Fruit fly (Drosophila melanogaster) whole organism, pupa: ENCODE data around the gene lilli.

Experiments
- CG10348 ChIP-seq: fragments of 200-800 bp; sonication (Bioruptor generic); IDR thresholded peaks from 2 replicates; pipeline ENCODE4 v1.3.6; 2022; ENCODE audit warnings: missing biosample characterization, missing genetic modification characterization
- CG12605 ChIP-seq: fragments of 200-800 bp; sonication (Bioruptor generic); IDR thresholded peaks from 2 replicates; pipeline ENCODE4 v1.3.6; 2022; ENCODE audit warnings: missing biosample characterization, missing genetic modification characterization
- CG13204 ChIP-seq: fragments of 200-800 bp; sonication (Bioruptor generic); optimal IDR thresholded peaks from 2 replicates; lab custom pipeline; 2018; ENCODE audit warnings: missing biosample characterization, mild to moderate bottlenecking, missing genetic modification characterization, moderate library complexity
- CG14655 ChIP-seq: fragments of 200-800 bp; sonication (Bioruptor generic); optimal IDR thresholded peaks from 3 replicates; lab custom pipeline; 2017; ENCODE audit warnings: mild to moderate bottlenecking, missing biosample characterization, missing genetic modification reagents, missing genetic modification characterization
- CG15710 ChIP-seq: fragments of 200-800 bp; sonication (Bioruptor generic); optimal IDR thresholded peaks from 2 replicates; lab custom pipeline; 2018; ENCODE audit warnings: missing biosample characterization, mild to moderate bottlenecking, missing genetic modification characterization, moderate library complexity
- CG17806 ChIP-seq: fragments of 200-800 bp; sonication (Bioruptor generic); optimal IDR thresholded peaks from 2 replicates; lab custom pipeline; 2018; ENCODE audit warnings: missing biosample characterization, mild to moderate bottlenecking, missing genetic modification characterization, moderate library complexity
- CG32121 ChIP-seq: fragments of 200-800 bp; sonication (Bioruptor generic); IDR thresholded peaks from 2 replicates; pipeline ENCODE4 v1.3.6; 2022; ENCODE audit warnings: missing biosample characterization, missing genetic modification characterization
- CG34367 ChIP-seq: fragments of 200-800 bp; sonication (Bioruptor generic); optimal IDR thresholded peaks from 2 replicates; lab custom pipeline; 2018; ENCODE audit warnings: missing biosample characterization, mild to moderate bottlenecking, missing genetic modification characterization
- CG4496 ChIP-seq: fragments of 200-800 bp; sonication (Bioruptor generic); IDR thresholded peaks from 3 replicates; pipeline ENCODE4 v1.3.6; 2022; ENCODE audit warnings: missing biosample characterization, missing genetic modification characterization
- CG8159 ChIP-seq: fragments of 200-800 bp; sonication (Bioruptor generic); optimal IDR thresholded peaks from 3 replicates; lab custom pipeline; 2018; ENCODE audit warnings: missing biosample characterization, mild to moderate bottlenecking, missing genetic modification characterization, moderate library complexity
- CG8301 ChIP-seq: fragments of 200-800 bp; sonication (Bioruptor generic); optimal IDR thresholded peaks from 2 replicates; lab custom pipeline; 2018; ENCODE audit warnings: missing biosample characterization, mild to moderate bottlenecking, missing genetic modification characterization
- CG9948 ChIP-seq: fragments of 200-800 bp; sonication (Bioruptor generic); optimal IDR thresholded peaks from 2 replicates; lab custom pipeline; 2018; ENCODE audit warnings: missing biosample characterization, mild to moderate bottlenecking, missing genetic modification characterization, moderate library complexity
- D1 ChIP-seq: fragments of 200-800 bp; sonication (Bioruptor generic); optimal IDR thresholded peaks from 2 replicates; lab custom pipeline; 2018; ENCODE audit warnings: missing biosample characterization, mild to moderate bottlenecking, missing genetic modification characterization, moderate library complexity
- EcR ChIP-seq: fragments of 200-800 bp; sonication (Bioruptor generic); optimal IDR thresholded peaks from 3 replicates; lab custom pipeline; 2019; ENCODE audit warnings: missing biosample characterization, missing genetic modification characterization, mild to moderate bottlenecking, moderate library complexity, missing genetic modification reagents
- Ets98B ChIP-seq: fragments of 200-800 bp; sonication (Bioruptor generic); IDR thresholded peaks from 2 replicates; pipeline ENCODE4 v1.3.6; 2022; ENCODE audit warnings: missing biosample characterization, missing genetic modification characterization
- Pif1A ChIP-seq: fragments of 200-800 bp; sonication (Bioruptor generic); optimal IDR thresholded peaks from 3 replicates; lab custom pipeline; 2016; ENCODE audit warnings: missing biosample characterization, missing genetic modification characterization
- Pif1B ChIP-seq: fragments of 200-800 bp; sonication (Bioruptor generic); optimal IDR thresholded peaks from 3 replicates; lab custom pipeline; 2016; ENCODE audit warnings: missing biosample characterization, missing genetic modification characterization
- Snoo ChIP-seq: fragments of 200-800 bp; sonication (Bioruptor generic); optimal IDR thresholded peaks from 3 replicates; lab custom pipeline; 2017; ENCODE audit warnings: missing biosample characterization, mild to moderate bottlenecking, missing genetic modification characterization, inconsistent platforms
- fd96Ca ChIP-seq: fragments of 200-800 bp; sonication (Bioruptor generic); IDR thresholded peaks from 3 replicates; pipeline ENCODE4 v1.3.6; 2022; ENCODE audit warnings: missing biosample characterization, missing genetic modification characterization
- gl ChIP-seq: fragments of 200-800 bp; sonication (Bioruptor generic); optimal IDR thresholded peaks from 2 replicates; lab custom pipeline; 2018; ENCODE audit warnings: missing biosample characterization, mild to moderate bottlenecking, missing genetic modification characterization
- rn ChIP-seq: fragments of 200-800 bp; sonication (Bioruptor generic); IDR thresholded peaks from 2 replicates; pipeline ENCODE4 v1.3.6; 2022; ENCODE audit warnings: missing biosample characterization, missing genetic modification characterization

Gene lilli

dm6 chr2L:2878859-2879258, 6.9 kb upstream of the lilli start, which contains the start of gene RabGGTb:
TSS of gene RabGGTb (plus strand) at chr2L:2879112.
- TF ChIP-seq Snoo (tag; lab: Kevin White, UChicago): peak; percentile 22
- TF ChIP-seq CG17806 (tag; lab: Kevin White, UChicago): peak; percentile 32
- TF ChIP-seq CG9948: peak; percentile 17
- TF ChIP-seq fd96Ca (GFP tag; lab: Robert Waterston, UW): peak; percentile 83
- no peak for TF ChIP-seq D1 (tag; lab: Kevin White, UChicago)
- TF ChIP-seq CG14655 (GFP tag; lab: Kevin White, UChicago): no peak
- TF ChIP-seq CG8159 (tag; lab: Kevin White, UChicago): peak; percentile 34
- TF ChIP-seq CG10348 (GFP tag; lab: Robert Waterston, UW): no peak
- no peak for TF ChIP-seq gl
- peak; percentile 25 for TF ChIP-seq CG34367
- peak; percentile 83 for TF ChIP-seq CG4496 (GFP tag; lab: Robert Waterston, UW)
- peak; percentile 11 for TF ChIP-seq Pif1B (GFP tag; lab: Kevin White, UChicago)
- TF ChIP-seq EcR: no peak
- peak; percentile 31 for TF ChIP-seq CG8301 (tag; lab: Kevin White, UChicago)
- TF ChIP-seq Ets98B (GFP tag; lab: Robert Waterston, UW): peak; percentile 82
- peak; percentile 37 for TF ChIP-seq CG15710 (tag; lab: Kevin White, UChicago)
- peak; percentile 30 for TF ChIP-seq Pif1A (GFP tag; lab: Kevin White, UChicago)
- 0 out of 2 replicates have a peak, but pooled peaks have one; percentile 40 for TF ChIP-seq rn (GFP tag; lab: Robert Waterston, UW)
- TF ChIP-seq CG13204 (GFP tag; lab: Kevin White, UChicago): no peak
- TF ChIP-seq CG12605: peak; percentile 49
- TF ChIP-seq CG32121 (GFP tag; lab: Robert Waterston, UW): peak; percentile 68

dm6 chr2L:2882968-2883702, 2.6 kb upstream of the lilli start:
- TF ChIP-seq Pif1A (GFP tag; lab: Kevin White, UChicago): peak; percentile 12
- TF ChIP-seq Snoo (tag; lab: Kevin White, UChicago): peak; percentile 28
- no peak for TF ChIP-seq CG15710 (tag; lab: Kevin White, UChicago)
- TF ChIP-seq CG32121 (GFP tag; lab: Robert Waterston, UW): peak; percentile 20; the same call in 1 of the 2 replicates

dm6 chr2L:2883703-2884294, 1.9 kb upstream of the lilli start:
- TF ChIP-seq EcR (no peak), CG17806 (tag; lab: Kevin White, UChicago) (no peak), CG9948 (no peak), CG32121 (GFP tag; lab: Robert Waterston, UW) (no peak), Pif1B (GFP tag; lab: Kevin White, UChicago) (no peak)

dm6 chr2L:2884683-2885502, 836 bp upstream of the lilli start:
- TF ChIP-seq CG32121 (GFP tag; lab: Robert Waterston, UW) (peak; percentile 36), CG12605 (peak; percentile 36; the same call in 1 of the 2 replicates), fd96Ca (GFP tag; lab: Robert Waterston, UW) (no peak), EcR (no peak), D1 (tag; lab: Kevin White, UChicago) (no peak), Snoo (tag; lab: Kevin White, UChicago) (no peak), CG34367 (no peak), Pif1B (GFP tag; lab: Kevin White, UChicago) (no peak), gl (peak; percentile 3), CG8159 (tag; lab: Kevin White, UChicago) (peak; percentile 10), Pif1A (GFP tag; lab: Kevin White, UChicago) (no peak), CG14655 (GFP tag; lab: Kevin White, UChicago) (no peak), CG17806 (tag; lab: Kevin White, UChicago) (no peak), CG4496 (GFP tag; lab: Robert Waterston, UW) (peak; percentile 53), CG10348 (GFP tag; lab: Robert Waterston, UW) (no peak), CG9948 (no peak), CG13204 (GFP tag; lab: Kevin White, UChicago) (no peak), CG8301 (tag; lab: Kevin White, UChicago) (no peak), Ets98B (GFP tag; lab: Robert Waterston, UW) (peak; percentile 32), CG15710 (tag; lab: Kevin White, UChicago) (peak; percentile 26), rn (GFP tag; lab: Robert Waterston, UW) (0 out of 2 replicates have a peak, but pooled peaks have one; percentile 33)
- TF ChIP-seq, all 21 proteins: peak for 8

- TF ChIP-seq CG14655 (GFP tag; lab: Kevin White, UChicago) (no peak), Snoo (tag; lab: Kevin White, UChicago) (no peak), gl (no peak), Pif1A (GFP tag; lab: Kevin White, UChicago) (no peak), CG15710 (tag; lab: Kevin White, UChicago) (no peak), fd96Ca (GFP tag; lab: Robert Waterston, UW) (no peak), Ets98B (GFP tag; lab: Robert Waterston, UW) (no peak), CG12605 (no peak), CG9948 (no peak), CG32121 (GFP tag; lab: Robert Waterston, UW) (no peak), CG4496 (GFP tag; lab: Robert Waterston, UW) (no peak), CG13204 (GFP tag; lab: Kevin White, UChicago) (no peak), CG17806 (tag; lab: Kevin White, UChicago) (no peak), rn (GFP tag; lab: Robert Waterston, UW) (no peak), Pif1B (GFP tag; lab: Kevin White, UChicago) (no peak), CG10348 (GFP tag; lab: Robert Waterston, UW) (no peak), CG8301 (tag; lab: Kevin White, UChicago) (no peak), CG8159 (tag; lab: Kevin White, UChicago) (no peak), CG34367 (no peak), D1 (tag; lab: Kevin White, UChicago) (no peak)
Observed at dm6 chr2L:2886226-2886569, 469 bp downstream of the lilli start.
